Fruit fly (Drosophila melanogaster) whole organism, prepupa: ENCODE results near the gene CheA75a.

Source experiments
- Blimp-1 ChIP-seq: fragments of 200-800 bp; sonication (Bioruptor generic); optimal IDR thresholded peaks from 3 replicates; lab custom pipeline; 2017; ENCODE audit warnings: missing biosample characterization, missing genetic modification characterization, mild to moderate bottlenecking, moderate library complexity, missing genetic modification reagents
- CG10669 ChIP-seq: fragments of 200-800 bp; sonication (Bioruptor generic); optimal IDR thresholded peaks from 3 replicates; lab custom pipeline; 2018; ENCODE audit warnings: missing biosample characterization, mild to moderate bottlenecking, missing genetic modification characterization, moderate library complexity
- CG11294 ChIP-seq: fragments of 200-800 bp; sonication (Bioruptor generic); IDR thresholded peaks from 2 replicates; pipeline ENCODE4 v1.3.6; 2022; ENCODE audit warnings: missing biosample characterization, missing genetic modification characterization
- CG11762 ChIP-seq: fragments of 200-800 bp; sonication (Bioruptor generic); optimal IDR thresholded peaks from 3 replicates; lab custom pipeline; 2016; ENCODE audit warnings: missing biosample characterization, missing genetic modification characterization; ENCODE audit not compliant: insufficient read depth
- CG1621 ChIP-seq: fragments of 200-800 bp; sonication (Bioruptor generic); optimal IDR thresholded peaks from 3 replicates; lab custom pipeline; 2018; ENCODE audit warnings: missing biosample characterization, mild to moderate bottlenecking, missing genetic modification characterization
- CG16779 ChIP-seq: fragments of 200-800 bp; sonication (Bioruptor generic); optimal IDR thresholded peaks from 3 replicates; lab custom pipeline; 2017; ENCODE audit warnings: missing biosample characterization, mild to moderate bottlenecking, missing genetic modification characterization
- CG3032 ChIP-seq: fragments of 200-800 bp; optimal IDR thresholded peaks from 2 replicates; lab custom pipeline; 2019; ENCODE audit warnings: missing biosample characterization, mild to moderate bottlenecking, missing genetic modification characterization, moderate library complexity
- CG31627 ChIP-seq: fragments of 200-800 bp; sonication (Bioruptor generic); optimal IDR thresholded peaks from 3 replicates; lab custom pipeline; 2016; ENCODE audit warnings: missing biosample characterization, missing genetic modification characterization
- CG32006 ChIP-seq: fragments of 200-800 bp; sonication (Bioruptor generic); optimal IDR thresholded peaks from 3 replicates; lab custom pipeline; 2017; ENCODE audit warnings: missing biosample characterization, mild to moderate bottlenecking, missing genetic modification characterization
- CG34406 ChIP-seq: fragments of 200-800 bp; sonication (Bioruptor generic); optimal IDR thresholded peaks from 3 replicates; lab custom pipeline; 2016; ENCODE audit warnings: missing biosample characterization, missing genetic modification characterization
- CG3919 ChIP-seq: fragments of 200-800 bp; sonication (Bioruptor generic); optimal IDR thresholded peaks from 3 replicates; lab custom pipeline; 2016; ENCODE audit warnings: missing biosample characterization, missing genetic modification characterization
- CG4318 ChIP-seq: fragments of 200-800 bp; sonication (Bioruptor generic); optimal IDR thresholded peaks from 3 replicates; lab custom pipeline; 2017; ENCODE audit warnings: missing biosample characterization, mild to moderate bottlenecking, missing genetic modification characterization
- CG6163 ChIP-seq: fragments of 200-800 bp; sonication (Bioruptor generic); IDR thresholded peaks from 3 replicates; pipeline ENCODE4 v1.3.6; 2022; ENCODE audit warnings: missing biosample characterization, missing genetic modification characterization
- CG6276 ChIP-seq: fragments of 200-800 bp; sonication (Bioruptor generic); optimal IDR thresholded peaks from 2 replicates; lab custom pipeline; 2017; ENCODE audit warnings: missing biosample characterization, mild to moderate bottlenecking, missing genetic modification characterization
- CG6792 ChIP-seq: fragments of 200-800 bp; sonication (Bioruptor generic); optimal IDR thresholded peaks from 3 replicates; lab custom pipeline; 2016; ENCODE audit warnings: missing biosample characterization, missing genetic modification characterization
- CG6854 ChIP-seq: fragments of 200-800 bp; sonication (Bioruptor generic); optimal IDR thresholded peaks from 2 replicates; lab custom pipeline; 2017; ENCODE audit warnings: missing biosample characterization, mild to moderate bottlenecking, missing genetic modification characterization
- CG7368 ChIP-seq: fragments of 200-800 bp; sonication (Bioruptor generic); optimal IDR thresholded peaks from 3 replicates; lab custom pipeline; 2016; ENCODE audit warnings: missing biosample characterization, missing genetic modification characterization
- CG8119 ChIP-seq: fragments of 200-800 bp; sonication (Bioruptor generic); IDR thresholded peaks from 3 replicates; pipeline ENCODE4 v1.3.6; 2022; ENCODE audit warnings: missing biosample characterization, missing genetic modification characterization
- CG8632 ChIP-seq: fragments of 200-800 bp; sonication (Bioruptor generic); optimal IDR thresholded peaks from 3 replicates; lab custom pipeline; 2016; ENCODE audit warnings: missing biosample characterization, missing genetic modification characterization
- CG9139 ChIP-seq: fragments of 200-800 bp; sonication (Bioruptor generic); optimal IDR thresholded peaks from 3 replicates; lab custom pipeline; 2017; ENCODE audit warnings: missing biosample characterization, mild to moderate bottlenecking, missing genetic modification characterization
- Eip75B ChIP-seq: fragments of 200-800 bp; sonication (Bioruptor generic); optimal IDR thresholded peaks from 3 replicates; lab custom pipeline; 2016; ENCODE audit warnings: missing biosample characterization, missing genetic modification characterization
- Eip78C ChIP-seq: fragments of 200-800 bp; sonication (Bioruptor generic); peaks from one replicate; lab custom pipeline; 2016; ENCODE audit warnings: missing biosample characterization, missing genetic modification characterization
- Eip93F ChIP-seq: fragments of 200-800 bp; sonication (Bioruptor generic); optimal IDR thresholded peaks from 2 replicates; lab custom pipeline; 2016; ENCODE audit warnings: missing biosample characterization, mild to moderate bottlenecking, missing genetic modification characterization
- Ets21C ChIP-seq: fragments of 200-800 bp; sonication (Bioruptor generic); optimal IDR thresholded peaks from 3 replicates; lab custom pipeline; 2016; ENCODE audit warnings: missing biosample characterization, missing genetic modification characterization
- Gug ChIP-seq: fragments of 200-800 bp; sonication (Bioruptor generic); IDR thresholded peaks from 2 replicates; pipeline ENCODE4 v1.3.6; 2022; ENCODE audit warnings: missing biosample characterization, missing genetic modification characterization
- Hr38 ChIP-seq: sonication (Bioruptor generic); optimal IDR thresholded peaks from 2 replicates; lab custom pipeline; 2016; ENCODE audit warnings: missing biosample characterization, missing genetic modification characterization
- Hr4 ChIP-seq: fragments of 200-800 bp; sonication (Bioruptor generic); optimal IDR thresholded peaks from 3 replicates; lab custom pipeline; 2016; ENCODE audit warnings: missing biosample characterization, missing genetic modification characterization
- Lpt ChIP-seq: fragments of 200-800 bp; sonication (Bioruptor generic); optimal IDR thresholded peaks from 3 replicates; lab custom pipeline; 2016; ENCODE audit warnings: missing biosample characterization, missing genetic modification characterization
- Met ChIP-seq: fragments of 200-800 bp; sonication (Bioruptor generic); optimal IDR thresholded peaks from 3 replicates; lab custom pipeline; 2016; ENCODE audit warnings: missing biosample characterization, missing genetic modification characterization
- OdsH ChIP-seq: fragments of 200-800 bp; sonication (Bioruptor generic); optimal IDR thresholded peaks from 3 replicates; lab custom pipeline; 2016; ENCODE audit warnings: missing biosample characterization, missing genetic modification characterization
- Sox102F ChIP-seq: fragments of 200-800 bp; sonication (Bioruptor generic); optimal IDR thresholded peaks from 2 replicates; lab custom pipeline; 2016; ENCODE audit warnings: missing biosample characterization, mild to moderate bottlenecking, missing genetic modification characterization
- Sox14 ChIP-seq: fragments of 200-800 bp; sonication (Bioruptor generic); optimal IDR thresholded peaks from 3 replicates; lab custom pipeline; 2016; ENCODE audit warnings: missing biosample characterization, missing genetic modification characterization
- Sox15 ChIP-seq: fragments of 200-800 bp; sonication (Bioruptor generic); optimal IDR thresholded peaks from 3 replicates; lab custom pipeline; 2016; ENCODE audit warnings: missing biosample characterization, missing genetic modification characterization
- acj6 ChIP-seq: fragments of 200-800 bp; sonication (Bioruptor generic); optimal IDR thresholded peaks from 3 replicates; lab custom pipeline; 2016; ENCODE audit warnings: missing biosample characterization, missing genetic modification characterization
- cyc ChIP-seq: fragments of 200-800 bp; sonication (Bioruptor generic); optimal IDR thresholded peaks from 3 replicates; lab custom pipeline; 2016; ENCODE audit warnings: missing biosample characterization, missing genetic modification characterization
- dac ChIP-seq: fragments of 200-800 bp; sonication (Bioruptor generic); optimal IDR thresholded peaks from 2 replicates; lab custom pipeline; 2017; ENCODE audit warnings: missing biosample characterization, mild to moderate bottlenecking, missing genetic modification characterization
- dsx ChIP-seq: fragments of 200-800 bp; optimal IDR thresholded peaks from 3 replicates; lab custom pipeline; 2019; ENCODE audit warnings: missing biosample characterization, mild to moderate bottlenecking, missing genetic modification characterization, moderate library complexity; ENCODE audit not compliant: poor library complexity, severe bottlenecking
- eg ChIP-seq: fragments of 200-800 bp; sonication (Bioruptor generic); IDR thresholded peaks from 3 replicates; pipeline ENCODE4 v1.3.6; 2022; ENCODE audit warnings: missing biosample characterization, missing genetic modification characterization
- esn ChIP-seq: fragments of 200-800 bp; sonication (Bioruptor generic); optimal IDR thresholded peaks from 2 replicates; lab custom pipeline; 2016; ENCODE audit warnings: missing biosample characterization, mild to moderate bottlenecking, missing genetic modification characterization, moderate library complexity
- fd59A ChIP-seq: fragments of 200-800 bp; sonication (Bioruptor generic); optimal IDR thresholded peaks from 2 replicates; lab custom pipeline; 2017; ENCODE audit warnings: missing biosample characterization, mild to moderate bottlenecking, missing genetic modification characterization, missing genetic modification reagents
- lz ChIP-seq: fragments of 200-800 bp; sonication (Bioruptor generic); optimal IDR thresholded peaks from 3 replicates; lab custom pipeline; 2016; ENCODE audit warnings: missing biosample characterization, missing genetic modification characterization
- net ChIP-seq: fragments of 200-800 bp; sonication (Bioruptor generic); optimal IDR thresholded peaks from 3 replicates; lab custom pipeline; 2016; ENCODE audit warnings: missing biosample characterization, missing genetic modification characterization
- pdm3 ChIP-seq: fragments of 200-800 bp; sonication (Bioruptor generic); optimal IDR thresholded peaks from 3 replicates; lab custom pipeline; 2016; ENCODE audit warnings: missing biosample characterization, missing genetic modification characterization
- spab ChIP-seq: fragments of 200-800 bp; sonication (Bioruptor generic); optimal IDR thresholded peaks from 2 replicates; lab custom pipeline; 2017; ENCODE audit warnings: missing biosample characterization, mild to moderate bottlenecking, missing genetic modification characterization, missing genetic modification reagents
- ss ChIP-seq, 2 experiments: fragments of 200-800 bp; sonication (Bioruptor generic); optimal IDR thresholded peaks; 2 replicates in 1 of 2; 3 replicates in 1 of 2; lab custom pipeline; 2017 to 2018; ENCODE audit warnings: mild to moderate bottlenecking in 2 of 2, missing biosample characterization in 2 of 2, missing genetic modification characterization in 2 of 2, moderate library complexity in 1 of 2
- svp ChIP-seq: fragments of 200-800 bp; sonication (Bioruptor generic); peaks from one replicate; lab custom pipeline; 2016; ENCODE audit warnings: missing biosample characterization, missing genetic modification characterization
- vri ChIP-seq: fragments of 200-800 bp; sonication (Bioruptor generic); optimal IDR thresholded peaks from 3 replicates; lab custom pipeline; 2016; ENCODE audit warnings: missing biosample characterization, mild to moderate bottlenecking, missing genetic modification characterization

Gene CheA75a

DNA sequence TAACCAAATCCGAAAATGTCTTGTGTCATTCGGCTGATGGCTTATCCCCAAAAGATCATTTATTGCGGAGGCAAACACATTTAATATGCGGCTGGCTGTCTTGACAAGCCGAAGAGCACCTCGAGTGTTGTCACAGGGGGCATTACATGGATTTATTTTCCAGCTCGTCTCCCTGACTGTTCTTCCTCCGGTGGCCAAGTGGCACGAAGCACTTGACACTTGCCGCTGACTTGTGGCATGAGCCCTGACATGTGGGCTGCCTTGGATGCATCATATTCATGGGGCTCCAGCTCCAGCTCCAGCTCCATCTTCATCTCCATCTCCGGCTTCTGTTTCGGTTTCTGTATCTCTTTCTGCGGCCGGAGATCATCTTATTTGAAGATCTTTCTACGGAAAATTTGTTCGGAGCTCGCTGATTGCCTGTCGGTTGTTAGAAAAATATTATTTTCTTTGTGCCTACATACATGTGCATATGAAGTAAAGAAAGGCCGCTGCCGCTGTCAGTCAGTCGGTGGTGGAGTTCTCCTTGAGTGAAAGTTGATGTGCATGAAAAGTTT, 16.3 kb downstream of the CheA75a start:
- TF ChIP-seq Lpt (no peak), cyc (no peak)

DNA sequence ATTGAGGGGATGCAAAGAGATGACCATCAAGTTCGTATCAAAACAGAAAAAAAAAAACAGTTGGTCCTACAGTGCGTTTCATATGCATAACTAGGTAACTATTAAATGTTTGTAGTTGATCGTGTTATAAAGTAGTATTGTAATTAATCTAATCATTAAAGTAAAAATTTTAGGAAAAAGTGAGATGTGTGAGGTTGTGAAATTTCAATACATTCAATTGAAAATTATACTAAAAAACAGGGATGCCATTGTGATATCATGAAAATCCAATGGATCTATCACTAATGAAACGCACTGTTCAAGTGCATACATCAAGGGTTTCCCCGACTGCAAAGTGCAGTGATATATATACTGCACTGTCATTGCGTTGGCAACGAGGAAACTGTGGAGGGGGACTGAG, 19.0 kb downstream of the CheA75a start:
- no peak for TF ChIP-seq CG16779 (tag; lab: Kevin White, UChicago)
- TF ChIP-seq svp (GFP tag; lab: Kevin White, UChicago): peak; percentile 52
- peak; percentile 59 for TF ChIP-seq Eip78C (GFP tag; lab: Kevin White, UChicago)
- no peak for TF ChIP-seq Eip75B (GFP tag; lab: Kevin White, UChicago)
- TF ChIP-seq ss (GFP tag; optimal IDR thresholded peaks at IDR 0.05; lab: Kevin White, UChicago): no peak

DNA sequence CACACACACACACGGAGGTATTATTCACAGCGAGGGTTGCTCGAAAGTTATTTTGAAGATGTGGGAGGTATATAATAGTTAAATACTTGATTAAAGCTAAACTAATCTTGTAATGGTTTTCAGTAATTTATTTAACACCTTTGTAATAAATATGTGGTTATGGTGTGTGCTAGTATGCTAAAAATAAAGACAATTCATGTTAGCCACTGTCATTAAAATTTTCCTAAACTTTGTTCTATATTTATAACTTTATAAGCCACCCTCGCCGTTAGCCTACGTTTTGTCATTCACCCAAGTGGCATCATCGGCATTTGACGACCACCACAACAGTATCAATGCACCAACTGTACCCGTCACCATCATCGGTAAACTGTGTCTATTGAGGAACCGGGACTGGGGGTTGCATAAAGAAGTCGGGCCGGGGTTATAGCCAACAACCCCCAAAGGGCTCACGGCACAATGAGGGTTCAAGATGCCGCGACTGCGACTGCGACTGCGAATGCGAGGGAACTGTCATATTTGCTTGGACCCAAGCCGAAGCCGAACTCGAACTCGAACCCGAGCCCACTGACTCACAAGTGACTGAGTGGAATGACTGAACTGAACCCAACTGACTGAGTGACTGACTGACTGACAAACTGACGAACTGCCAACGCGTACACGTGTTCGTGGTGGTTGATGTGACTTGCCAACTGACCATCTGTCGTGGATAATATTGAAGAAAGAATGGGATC, 20.6 kb downstream of the CheA75a start:
- TF ChIP-seq acj6 (GFP tag; lab: Kevin White, UChicago) (no peak), CG3032 (tag; lab: Kevin White, UChicago) (peak; percentile 38), dac (no peak), Blimp-1 (GFP tag; lab: Kevin White, UChicago) (no peak), CG4318 (no peak), OdsH (GFP tag; lab: Kevin White, UChicago) (no peak), eg (GFP tag; lab: Robert Waterston, UW) (no peak), CG31627 (GFP tag; lab: Kevin White, UChicago) (no peak), net (GFP tag; lab: Kevin White, UChicago) (no peak), Eip78C (GFP tag; lab: Kevin White, UChicago) (peak; percentile 50), Eip93F (GFP tag; lab: Kevin White, UChicago) (no peak), CG6163 (GFP tag; lab: Robert Waterston, UW) (0 out of 3 replicates have a peak, but pooled peaks have one; percentile 28), CG9139 (GFP tag; lab: Kevin White, UChicago) (no peak), CG6854 (GFP tag; lab: Kevin White, UChicago) (no peak), CG11762 (GFP tag; lab: Kevin White, UChicago) (no peak), pdm3 (no peak), vri (GFP tag; lab: Kevin White, UChicago) (no peak), CG32006 (GFP tag; lab: Kevin White, UChicago) (no peak), CG3919 (no peak), CG8632 (no peak), Met (GFP tag; lab: Kevin White, UChicago) (peak; percentile 31), CG10669 (GFP tag; lab: Kevin White, UChicago) (peak; percentile 7), CG6792 (GFP tag; lab: Kevin White, UChicago) (no peak), Gug (GFP tag; lab: Robert Waterston, UW) (no peak), fd59A (GFP tag; lab: Kevin White, UChicago) (no peak), Sox14 (no peak), CG1621 (tag; lab: Kevin White, UChicago) (no peak), lz (GFP tag; lab: Kevin White, UChicago) (no peak), Sox15 (GFP tag; lab: Kevin White, UChicago) (no peak), CG6276 (GFP tag; lab: Kevin White, UChicago) (no peak), dsx (GFP tag; lab: Kevin White, UChicago) (no peak), Hr38 (GFP tag; lab: Kevin White, UChicago) (no peak), Hr4 (no peak), ss (GFP tag; optimal IDR thresholded peaks at IDR 0.05; lab: Kevin White, UChicago) (no peak), esn (GFP tag; lab: Kevin White, UChicago) (no peak), CG8119 (GFP tag; lab: Robert Waterston, UW) (no peak), Ets21C (GFP tag; lab: Kevin White, UChicago) (no peak), spab (GFP tag; lab: Kevin White, UChicago) (no peak), Lpt (no peak), CG34406 (GFP tag; lab: Kevin White, UChicago) (no peak), CG11294 (GFP tag; lab: Robert Waterston, UW) (no peak), Eip75B (GFP tag; lab: Kevin White, UChicago) (peak; percentile 6), CG7368 (GFP tag; lab: Kevin White, UChicago) (no peak), Sox102F (GFP tag; lab: Kevin White, UChicago) (no peak)
